Fruit fly (Drosophila melanogaster) whole organism: ENCODE data around the gene CG15408.

ENCODE experiments used
- CG8478 ChIP-seq: fragments of >200 bp; optimal IDR thresholded peaks from 2 replicates; lab custom pipeline; 2018; ENCODE audit warnings: inconsistent platforms
- Dll ChIP-seq: fragments of >200 bp; optimal IDR thresholded peaks from 2 replicates; lab custom pipeline; 2017
- EcR ChIP-seq, 2 experiments: fragments of >200 bp; optimal IDR thresholded peaks; 2 replicates each; lab custom pipeline; 2017; ENCODE audit warnings: missing biosample characterization in 2 of 2, missing genetic modification characterization in 2 of 2, missing genetic modification reagents in 2 of 2
- pan ChIP-seq: fragments of >200 bp; optimal IDR thresholded peaks from 2 replicates; lab custom pipeline; 2017
- psq ChIP-seq: fragments of >200 bp; optimal IDR thresholded peaks from 2 replicates; lab custom pipeline; 2017
- usp ChIP-seq: fragments of >200 bp; optimal IDR thresholded peaks from 2 replicates; lab custom pipeline; 2017; ENCODE audit warnings: missing biosample characterization, missing genetic modification characterization, mixed read lengths

Gene CG15408

dm6 chr2L:3376684-3377086, 44.1 kb downstream of the CG15408 start, which contains the start of the genes CG9662 and Ptpa:
Gene CG9662, minus strand, starts transcription at chr2L:3376737.
Gene Ptpa, plus strand, starts transcription at chr2L:3377002.
- TF ChIP-seq usp (GFP tag; lab: Kevin White, UChicago) (no peak), pan (lab: Kevin White, UChicago) (no peak), psq (lab: Kevin White, UChicago) (no peak), EcR (GFP tag; optimal IDR thresholded peaks at IDR 0.05; lab: Kevin White, UChicago) (no peak), CG8478 (lab: Kevin White, UChicago) (no peak), Dll (lab: Kevin White, UChicago) (no peak)
